Fruit fly (Drosophila melanogaster) whole organism, embryonic: ENCODE data around the gene dsx-c73A.
A peak's percentile ranks its signal among the peaks of the same experiment; 100 is the strongest.

Source experiments
- CG10274 ChIP-seq: fragments of 200-800 bp; sonication (Bioruptor generic); optimal IDR thresholded peaks from 3 replicates; lab custom pipeline; 2017; ENCODE audit warnings: missing biosample characterization, mild to moderate bottlenecking, missing genetic modification characterization
- CG11085 ChIP-seq: fragments of 200-800 bp; sonication (Bioruptor generic); IDR thresholded peaks from 2 replicates; pipeline ENCODE4 v1.3.6; 2022; ENCODE audit warnings: missing biosample characterization, missing genetic modification characterization
- CG11456 ChIP-seq: fragments of 200-800 bp; sonication (Bioruptor generic); IDR thresholded peaks from 3 replicates; pipeline ENCODE4 v1.3.6; 2022; ENCODE audit warnings: missing biosample characterization, missing genetic modification characterization
- CG11695 ChIP-seq: fragments of 200-800 bp; sonication (Bioruptor generic); IDR thresholded peaks from 3 replicates; pipeline ENCODE4 v1.3.6; 2022; ENCODE audit warnings: missing biosample characterization, missing genetic modification characterization
- CG12155 ChIP-seq: fragments of 200-800 bp; sonication (Bioruptor generic); optimal IDR thresholded peaks from 3 replicates; lab custom pipeline; 2016; ENCODE audit warnings: missing biosample characterization, missing genetic modification characterization
- CG13775 ChIP-seq: fragments of 200-800 bp; sonication (Bioruptor generic); optimal IDR thresholded peaks from 3 replicates; lab custom pipeline; 2017; ENCODE audit warnings: missing biosample characterization, mild to moderate bottlenecking, missing genetic modification characterization
- CG13894 ChIP-seq: fragments of 200-800 bp; sonication (Bioruptor generic); optimal IDR thresholded peaks from 3 replicates; lab custom pipeline; 2018; ENCODE audit warnings: missing biosample characterization, mild to moderate bottlenecking, missing genetic modification characterization, moderate library complexity
- CG14014 ChIP-seq: fragments of 200-800 bp; sonication (Bioruptor generic); IDR thresholded peaks from 2 replicates; pipeline ENCODE4 v1.3.6; 2022; ENCODE audit warnings: missing biosample characterization, missing genetic modification characterization
- CG15011 ChIP-seq: fragments of 200-800 bp; sonication (Bioruptor generic); optimal IDR thresholded peaks from 3 replicates; lab custom pipeline; 2018; ENCODE audit warnings: missing biosample characterization, mild to moderate bottlenecking, missing genetic modification characterization
- CG18476 ChIP-seq: fragments of 200-800 bp; sonication (Bioruptor generic); optimal IDR thresholded peaks from 2 replicates; lab custom pipeline; 2016; ENCODE audit warnings: missing biosample characterization, mild to moderate bottlenecking, missing genetic modification characterization
- CG30431 ChIP-seq: fragments of 200-800 bp; sonication (Bioruptor generic); optimal IDR thresholded peaks from 2 replicates; lab custom pipeline; 2017; ENCODE audit warnings: missing biosample characterization, missing genetic modification characterization
- CG3281 ChIP-seq: fragments of 200-800 bp; sonication (Bioruptor generic); optimal IDR thresholded peaks from 3 replicates; lab custom pipeline; 2017; ENCODE audit warnings: missing biosample characterization, mild to moderate bottlenecking, missing genetic modification characterization
- CG4707 ChIP-seq: fragments of 200-800 bp; sonication (Bioruptor generic); optimal IDR thresholded peaks from 2 replicates; lab custom pipeline; 2018; ENCODE audit warnings: missing biosample characterization, mild to moderate bottlenecking, missing genetic modification characterization, moderate library complexity
- CG6689 ChIP-seq: fragments of 200-800 bp; sonication (Bioruptor generic); IDR thresholded peaks from 2 replicates; pipeline ENCODE4 v1.3.6; 2022; ENCODE audit warnings: missing biosample characterization, missing genetic modification characterization
- CG9876 ChIP-seq: fragments of 200-800 bp; sonication (Bioruptor generic); optimal IDR thresholded peaks from 2 replicates; lab custom pipeline; 2016; ENCODE audit warnings: missing biosample characterization, missing genetic modification characterization
- D ChIP-seq, 2 experiments: fragments of 200-800 bp in 1 of 2; fragments of >200 bp in 1 of 2; sonication (Bioruptor generic) in 1 of 2; optimal IDR thresholded peaks; 2 replicates in 1 of 2; 3 replicates in 1 of 2; lab custom pipeline; 2017; ENCODE audit warnings: mild to moderate bottlenecking in 1 of 2, missing biosample characterization in 1 of 2, missing genetic modification characterization in 1 of 2, missing genetic modification reagents in 1 of 2
- Drgx ChIP-seq: fragments of 200-800 bp; sonication (Bioruptor generic); IDR thresholded peaks from 2 replicates; pipeline ENCODE4 v1.3.6; 2022; ENCODE audit warnings: missing biosample characterization, missing genetic modification characterization
- H2.0 ChIP-seq: fragments of 200-800 bp; sonication (Bioruptor generic); IDR thresholded peaks from 2 replicates; pipeline ENCODE4 v1.3.6; 2022; ENCODE audit warnings: missing biosample characterization, missing genetic modification characterization
- HmgZ ChIP-seq: fragments of 200-800 bp; sonication (Bioruptor generic); optimal IDR thresholded peaks from 2 replicates; lab custom pipeline; 2018; ENCODE audit warnings: missing biosample characterization, mild to moderate bottlenecking, missing genetic modification characterization
- MTF-1 ChIP-seq: fragments of 200-800 bp; sonication (Bioruptor generic); optimal IDR thresholded peaks from 2 replicates; lab custom pipeline; 2018; ENCODE audit warnings: missing biosample characterization, mild to moderate bottlenecking, missing genetic modification characterization, borderline replicate concordance
- Med ChIP-seq: fragments of 200-800 bp; sonication (Bioruptor generic); peaks from one replicate; lab custom pipeline; 2016; ENCODE audit warnings: missing biosample characterization, missing genetic modification characterization, mild to moderate bottlenecking, inconsistent platforms, moderate library complexity
- Oaz ChIP-seq: fragments of 200-800 bp; sonication (Bioruptor generic); IDR thresholded peaks from 2 replicates; pipeline ENCODE4 v1.3.6; 2022; ENCODE audit warnings: missing biosample characterization, missing genetic modification characterization
- Sox100B ChIP-seq: fragments of 200-800 bp; sonication (Bioruptor generic); optimal IDR thresholded peaks from 3 replicates; lab custom pipeline; 2018; ENCODE audit warnings: missing biosample characterization, mild to moderate bottlenecking, missing genetic modification characterization
- Sry-δ ChIP-seq: fragments of 200-800 bp; sonication (Bioruptor generic); optimal IDR thresholded peaks from 2 replicates; lab custom pipeline; 2016; ENCODE audit warnings: missing biosample characterization, missing genetic modification characterization
- ase ChIP-seq: fragments of 200-800 bp; sonication (Bioruptor generic); IDR thresholded peaks from 3 replicates; pipeline ENCODE4 v1.3.6; 2022; ENCODE audit warnings: missing biosample characterization, missing genetic modification characterization
- ato ChIP-seq: fragments of 200-800 bp; sonication (Bioruptor generic); IDR thresholded peaks from 2 replicates; pipeline ENCODE4 v1.3.6; 2022; ENCODE audit warnings: missing biosample characterization, missing genetic modification characterization; ENCODE audit not compliant: partially characterized antibody
- bcd ChIP-seq: fragments of 200-800 bp; sonication (Bioruptor generic); optimal IDR thresholded peaks from 2 replicates; lab custom pipeline; 2017; ENCODE audit warnings: missing biosample characterization, mild to moderate bottlenecking, missing genetic modification characterization
- cas ChIP-seq: fragments of 200-800 bp; sonication (Bioruptor generic); IDR thresholded peaks from 2 replicates; pipeline ENCODE4 v1.3.6; 2022; ENCODE audit warnings: missing biosample characterization, missing genetic modification characterization
- dan ChIP-seq: fragments of 200-800 bp; sonication (Bioruptor generic); IDR thresholded peaks from 2 replicates; pipeline ENCODE4 v1.3.6; 2022; ENCODE audit warnings: missing biosample characterization, missing genetic modification characterization
- dmrt11E ChIP-seq: fragments of 200-800 bp; sonication (Bioruptor generic); optimal IDR thresholded peaks from 3 replicates; lab custom pipeline; 2018; ENCODE audit warnings: missing biosample characterization, mild to moderate bottlenecking, missing genetic modification characterization, moderate library complexity
- esg ChIP-seq: fragments of 200-800 bp; sonication (Bioruptor generic); conservative IDR thresholded peaks from 2 replicates; pipeline ENCODE4 v1.3.6; 2022; ENCODE audit warnings: missing biosample characterization, missing genetic modification characterization
- fd64A ChIP-seq: fragments of 200-800 bp; sonication (Bioruptor generic); optimal IDR thresholded peaks from 3 replicates; lab custom pipeline; 2018; ENCODE audit warnings: missing biosample characterization, mild to moderate bottlenecking, missing genetic modification characterization
- fu2 ChIP-seq: fragments of 200-800 bp; sonication (Bioruptor generic); optimal IDR thresholded peaks from 2 replicates; lab custom pipeline; 2016; ENCODE audit warnings: missing biosample characterization, missing genetic modification characterization
- gcm2 ChIP-seq: fragments of 200-800 bp; sonication (Bioruptor generic); optimal IDR thresholded peaks from 2 replicates; lab custom pipeline; 2016; ENCODE audit warnings: missing biosample characterization, missing genetic modification characterization
- grn ChIP-seq: fragments of 200-800 bp; sonication (Bioruptor generic); optimal IDR thresholded peaks from 3 replicates; lab custom pipeline; 2017; ENCODE audit warnings: missing biosample characterization, missing genetic modification characterization
- lab ChIP-seq: fragments of 200-800 bp; sonication (Bioruptor generic); optimal IDR thresholded peaks from 3 replicates; lab custom pipeline; 2017; ENCODE audit warnings: missing biosample characterization, missing genetic modification characterization, mild to moderate bottlenecking, moderate library complexity, missing genetic modification reagents
- lola ChIP-seq, 3 experiments: fragments of >200 bp in 2 of 3; fragments of 200-800 bp in 1 of 3; sonication (Bioruptor generic) in 1 of 3; optimal IDR thresholded peaks; 2 replicates each; lab custom pipeline; 2017 to 2019; ENCODE audit warnings: missing biosample characterization in 3 of 3, missing genetic modification characterization in 3 of 3, mild to moderate bottlenecking in 1 of 3, moderate library complexity in 1 of 3
- luna ChIP-seq: fragments of 200-800 bp; sonication (Bioruptor generic); optimal IDR thresholded peaks from 2 replicates; lab custom pipeline; 2016; ENCODE audit warnings: missing biosample characterization, missing genetic modification characterization
- mirr ChIP-seq: fragments of 200-800 bp; sonication (Bioruptor generic); optimal IDR thresholded peaks from 3 replicates; lab custom pipeline; 2018; ENCODE audit warnings: missing biosample characterization, mild to moderate bottlenecking, missing genetic modification characterization
- mld ChIP-seq: fragments of 200-800 bp; sonication (Bioruptor generic); IDR thresholded peaks from 3 replicates; pipeline ENCODE4 v1.3.6; 2022; ENCODE audit warnings: missing biosample characterization, missing genetic modification characterization; ENCODE audit not compliant: partially characterized antibody
- nmo ChIP-seq: fragments of 200-800 bp; sonication (Bioruptor generic); optimal IDR thresholded peaks from 2 replicates; lab custom pipeline; 2018; ENCODE audit warnings: missing biosample characterization, mild to moderate bottlenecking, missing genetic modification characterization, moderate library complexity
- pfk ChIP-seq: fragments of 200-800 bp; sonication (Bioruptor generic); optimal IDR thresholded peaks from 2 replicates; lab custom pipeline; 2018; ENCODE audit warnings: missing biosample characterization, mild to moderate bottlenecking, missing genetic modification characterization, moderate library complexity
- pnt ChIP-seq: fragments of 200-800 bp; sonication (Bioruptor generic); optimal IDR thresholded peaks from 3 replicates; lab custom pipeline; 2016; ENCODE audit warnings: missing biosample characterization, missing genetic modification characterization
- sd ChIP-seq: fragments of 200-800 bp; sonication (Bioruptor generic); optimal IDR thresholded peaks from 3 replicates; lab custom pipeline; 2018; ENCODE audit warnings: missing biosample characterization, mild to moderate bottlenecking, missing genetic modification characterization, moderate library complexity
- sim ChIP-seq: fragments of 200-800 bp; sonication (Bioruptor generic); IDR thresholded peaks from 2 replicates; pipeline ENCODE4 v1.3.6; 2022; ENCODE audit warnings: missing biosample characterization, missing genetic modification characterization
- sima ChIP-seq: fragments of 200-800 bp; sonication (Bioruptor generic); optimal IDR thresholded peaks from 2 replicates; lab custom pipeline; 2016; ENCODE audit warnings: missing biosample characterization, missing genetic modification characterization
- slbo ChIP-seq: fragments of 200-800 bp; sonication (Bioruptor generic); IDR thresholded peaks from 2 replicates; pipeline ENCODE4 v1.3.6; 2022; ENCODE audit warnings: missing biosample characterization, missing genetic modification characterization
- stwl ChIP-seq: fragments of 200-800 bp; sonication (Bioruptor generic); optimal IDR thresholded peaks from 3 replicates; lab custom pipeline; 2018; ENCODE audit warnings: missing biosample characterization, mild to moderate bottlenecking, missing genetic modification characterization, moderate library complexity
- tap ChIP-seq: fragments of 200-800 bp; optimal IDR thresholded peaks from 3 replicates; lab custom pipeline; 2019; ENCODE audit warnings: missing biosample characterization, mild to moderate bottlenecking, missing genetic modification characterization, moderate library complexity
- tgo ChIP-seq: fragments of 200-800 bp; sonication (Bioruptor generic); IDR thresholded peaks from 3 replicates; pipeline ENCODE4 v1.3.6; 2022; ENCODE audit warnings: missing biosample characterization, missing genetic modification characterization

dsx-c73A gene

DNA sequence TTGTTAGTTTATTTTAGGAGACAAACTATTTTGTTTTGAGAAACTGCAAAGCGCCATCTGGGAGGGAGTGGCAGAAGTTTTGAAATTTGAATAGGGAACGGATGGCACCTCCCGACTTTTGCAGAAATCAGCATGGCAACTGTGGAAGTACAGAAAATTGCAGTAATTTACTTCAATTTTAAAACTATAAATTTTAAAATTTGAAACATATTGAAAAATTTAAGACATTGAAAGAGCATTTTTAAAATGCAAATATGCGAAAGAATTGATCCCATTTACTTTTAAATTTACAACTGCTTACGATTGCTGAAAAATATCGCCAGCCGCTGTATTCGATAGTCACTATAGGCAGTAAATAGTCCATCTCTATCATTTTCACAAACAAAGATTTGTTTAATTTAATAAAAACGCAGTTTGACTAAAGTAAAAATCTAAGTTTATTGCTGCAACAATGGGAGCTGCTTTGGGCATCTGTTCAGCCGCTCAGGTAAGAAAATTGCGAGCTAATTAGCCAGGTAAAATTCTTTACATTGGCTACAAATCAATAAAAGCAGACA, 39.3 kb downstream of the dsx-c73A start, which contains the start of gene Serinc (continued):
- TF ChIP-seq sima (GFP tag; lab: Kevin White, UChicago) (no peak), CG3281 (peak; percentile 32), stwl (peak; percentile 48), ato (GFP tag; lab: Robert Waterston, UW) (peak; percentile 97), slbo (GFP tag; lab: Robert Waterston, UW) (peak; percentile 70), mirr (GFP tag; lab: Kevin White, UChicago) (no peak), fd64A (GFP tag; lab: Kevin White, UChicago) (no peak), lab (GFP tag; lab: Kevin White, UChicago) (no peak), pfk (GFP tag; lab: Kevin White, UChicago) (no peak), CG4707 (GFP tag; lab: Kevin White, UChicago) (no peak), pnt (GFP tag; lab: Kevin White, UChicago) (no peak), bcd (GFP tag; lab: Kevin White, UChicago) (peak; percentile 65), Oaz (no peak), CG18476 (peak; percentile 27), tgo (GFP tag; lab: Robert Waterston, UW) (no peak), HmgZ (tag; lab: Kevin White, UChicago) (peak; percentile 82), CG11456 (GFP tag; lab: Robert Waterston, UW) (peak; percentile 65), Drgx (GFP tag; lab: Robert Waterston, UW) (no peak), luna (GFP tag; lab: Kevin White, UChicago) (peak; percentile 10), Sry-δ (peak; percentile 97), CG6689 (no peak), D (optimal IDR thresholded peaks at IDR 0.05; lab: Kevin White, UChicago) (no peak), D (GFP tag; optimal IDR thresholded peaks at IDR 0.05; lab: Kevin White, UChicago) (peak; percentile 33), mld (GFP tag; lab: Robert Waterston, UW) (peak; percentile 95), CG9876 (GFP tag; lab: Kevin White, UChicago) (no peak), esg (no peak; the same call in 1 of the 2 replicates), cas (GFP tag; lab: Robert Waterston, UW) (no peak), CG13894 (no peak), CG15011 (GFP tag; lab: Kevin White, UChicago) (no peak), CG11085 (GFP tag; lab: Robert Waterston, UW) (peak; percentile 33; the same call in 1 of the 2 replicates), CG12155 (peak; percentile 30), CG30431 (GFP tag; lab: Kevin White, UChicago) (no peak), CG11695 (GFP tag; lab: Robert Waterston, UW) (no peak), CG13775 (GFP tag; lab: Kevin White, UChicago) (peak; percentile 66), Med (peak; percentile 93), gcm2 (GFP tag; lab: Kevin White, UChicago) (no peak), nmo (GFP tag; lab: Kevin White, UChicago) (peak; percentile 80), MTF-1 (GFP tag; lab: Kevin White, UChicago) (no peak), CG10274 (no peak), fu2 (GFP tag; lab: Kevin White, UChicago) (peak; percentile 62), tap (tag; lab: Kevin White, UChicago) (no peak), lola (GFP tag; optimal IDR thresholded peaks at IDR 0.05; lab: Kevin White, UChicago) (peak in 1 of 3 experiments; percentile 44), H2.0 (GFP tag; lab: Robert Waterston, UW) (no peak), sim (no peak), CG14014 (GFP tag; lab: Robert Waterston, UW) (peak; percentile 42; the same call in 1 of the 2 replicates), dan (GFP tag; lab: Robert Waterston, UW) (no peak), sd (peak; percentile 22), dmrt11E (tag; lab: Kevin White, UChicago) (peak; percentile 40), grn (no peak), Sox100B (no peak), ase (GFP tag; lab: Robert Waterston, UW) (0 out of 3 replicates have a peak, but pooled peaks have one; percentile 17)
